Worm (Caenorhabditis elegans): ENCODE data around the gene C07A9.12.

The C07A9.12 gene

DNA sequence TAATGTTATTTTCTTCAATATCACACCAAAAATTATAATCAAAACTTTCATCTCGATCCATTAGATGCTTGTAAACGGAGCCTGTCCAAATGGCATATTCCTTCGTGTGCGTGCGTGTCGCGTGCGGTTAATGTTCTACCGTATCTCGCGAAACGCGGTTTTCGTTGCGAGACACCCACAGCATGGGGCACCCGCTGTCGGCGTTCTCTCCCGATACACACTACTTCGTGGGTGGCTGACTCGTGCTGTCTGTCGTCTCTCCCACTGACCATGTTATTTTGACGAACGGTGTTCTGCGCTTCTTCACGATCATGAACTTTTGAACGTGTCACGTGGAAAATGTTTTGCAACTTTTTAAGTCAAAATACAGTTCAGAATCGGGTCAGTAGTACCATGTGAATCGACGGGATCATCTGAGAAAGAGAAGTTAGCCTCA is 38.1 kb upstream of the C07A9.12 start (continued):
- no peak for TF ChIP-seq hlh-26 (GFP tag; conservative IDR thresholded peaks at IDR 0.05)
- TF ChIP-seq ceh-27 (GFP tag; optimal IDR thresholded peaks at IDR 0.05), result peak; percentile 98
- peak; percentile 43 for TF ChIP-seq snpc-4 (GFP tag; optimal IDR thresholded peaks at IDR 0.05)
- peak in 3 of 4 experiments; percentile 57 to 84 (median 83) for TF ChIP-seq snpc-4 (tag; optimal IDR thresholded peaks at IDR 0.05)
- TF ChIP-seq rec-8 (tag; optimal IDR thresholded peaks at IDR 0.05), result no peak
- no peak for TF ChIP-seq mxl-1 (tag; optimal IDR thresholded peaks at IDR 0.05)
- TF ChIP-seq Y95B8A.8 (GFP tag; IDR thresholded peaks at IDR 0.05), result peak; percentile 96
- TF ChIP-seq ztf-22 (GFP tag; optimal IDR thresholded peaks at IDR 0.05), result peak; percentile 97
- peak; percentile 55 for TF ChIP-seq snpc-3.4 (tag; optimal IDR thresholded peaks at IDR 0.05)
- TF ChIP-seq ceh-40 (GFP tag; IDR thresholded peaks at IDR 0.05), result peak; percentile 79
- TF ChIP-seq rcor-1 (GFP tag; IDR thresholded peaks at IDR 0.05), result peak; percentile 92
- TF ChIP-seq F49E8.2 (tag; optimal IDR thresholded peaks at IDR 0.05; ENCODE audit: insufficient read depth), result no peak
- TF ChIP-seq nhr-27 (tag; optimal IDR thresholded peaks at IDR 0.05), result peak; percentile 92
- peak; percentile 77 for TF ChIP-seq ceh-79 (tag; optimal IDR thresholded peaks at IDR 0.05)
- no peak for TF ChIP-seq hrde-1 (tag; optimal IDR thresholded peaks at IDR 0.05; ENCODE audit: borderline replicate concordance)
- peak; percentile 54 for TF ChIP-seq egrh-3 (GFP tag; IDR thresholded peaks at IDR 0.05)
- peak; percentile 100 for TF ChIP-seq K12H6.12 (tag; optimal IDR thresholded peaks at IDR 0.05)
- TF ChIP-seq F39B2.1 (GFP tag; IDR thresholded peaks at IDR 0.05), result peak; percentile 77
- peak; percentile 91 for TF ChIP-seq F33H1.4 (GFP tag; IDR thresholded peaks at IDR 0.05)
- peak; percentile 19 for TF ChIP-seq rpc-1 (optimal IDR thresholded peaks at IDR 0.05)
- no peak for TF ChIP-seq rpc-1 (tag; optimal IDR thresholded peaks at IDR 0.05)
- peak; percentile 93 for TF ChIP-seq egl-18 (GFP tag; IDR thresholded peaks at IDR 0.05)
- peak; percentile 74 for TF ChIP-seq attf-3 (GFP tag; conservative IDR thresholded peaks at IDR 0.05)
- TF ChIP-seq F57A8.1 (GFP tag; optimal IDR thresholded peaks at IDR 0.05), result peak; percentile 71
- peak; percentile 97 for TF ChIP-seq C06A6.2 (GFP tag; conservative IDR thresholded peaks at IDR 0.05)
- TF ChIP-seq ztf-28 (GFP tag; IDR thresholded peaks at IDR 0.05), result peak; percentile 84; the same call in 1 of the 2 replicates
- no peak for TF ChIP-seq sdz-38 (tag; optimal IDR thresholded peaks at IDR 0.05)
- no peak for TF ChIP-seq F55B11.4 (tag; optimal IDR thresholded peaks at IDR 0.05; ENCODE audit: borderline replicate concordance, insufficient read depth)
- peak; percentile 99 for TF ChIP-seq attf-5 (GFP tag; optimal IDR thresholded peaks at IDR 0.05)
- peak; percentile 87 for TF ChIP-seq hmg-20 (GFP tag; IDR thresholded peaks at IDR 0.05)
- peak; percentile 99 for TF ChIP-seq somi-1 (GFP tag; optimal IDR thresholded peaks at IDR 0.05)
- TF ChIP-seq hlh-12 (tag; optimal IDR thresholded peaks at IDR 0.05), result no peak
- no peak; the same call in 1 of the 2 replicates for TF ChIP-seq Y79H2A.3 (GFP tag; conservative IDR thresholded peaks at IDR 0.05)
- peak; percentile 94; the same call in 1 of the 2 replicates for TF ChIP-seq F37B4.10 (GFP tag; IDR thresholded peaks at IDR 0.05)
- TF ChIP-seq unc-62 (GFP tag; optimal IDR thresholded peaks at IDR 0.05), result peak; percentile 37
- peak; percentile 19 for TF ChIP-seq dpl-1 (GFP tag; optimal IDR thresholded peaks at IDR 0.05)
- TF ChIP-seq cebp-2 (GFP tag; IDR thresholded peaks at IDR 0.05), result peak; percentile 95
- TF ChIP-seq nhr-179 (tag; optimal IDR thresholded peaks at IDR 0.05), result no peak
- peak; percentile 91 for TF ChIP-seq lin-26 (GFP tag; IDR thresholded peaks at IDR 0.05)
- peak; percentile 97 for TF ChIP-seq bed-1 (GFP tag; IDR thresholded peaks at IDR 0.05)
- peak; percentile 79 for TF ChIP-seq F10E7.11 (tag; optimal IDR thresholded peaks at IDR 0.05)
- TF ChIP-seq madf-6 (GFP tag; IDR thresholded peaks at IDR 0.05), result peak; percentile 66
- TF ChIP-seq madf-10 (tag; optimal IDR thresholded peaks at IDR 0.05), result peak; percentile 94
- no peak for TF ChIP-seq madf-8 (GFP tag; conservative IDR thresholded peaks at IDR 0.05)
- peak; percentile 82 for TF ChIP-seq ztf-18 (tag; optimal IDR thresholded peaks at IDR 0.05)
- TF ChIP-seq lin-35 (GFP tag; optimal IDR thresholded peaks at IDR 0.05), result peak in 2 of 3 experiments; percentile 44 to 94
- peak; percentile 99 for TF ChIP-seq ekl-4 (GFP tag; IDR thresholded peaks at IDR 0.05)
- peak; percentile 79; the same call in 1 of the 2 replicates for TF ChIP-seq ztf-25 (GFP tag; IDR thresholded peaks at IDR 0.05)
- TF ChIP-seq zim-3 (tag; optimal IDR thresholded peaks at IDR 0.05), result peak; percentile 94
